Worm (Caenorhabditis elegans) whole organism, early embryonic: ENCODE data around the gene F35E8.1.

Experiments
- ceh-13 ChIP-seq: fragments of 200-800 bp; sonication (Bioruptor generic); optimal IDR thresholded peaks from 2 replicates; lab custom pipeline; 2018; ENCODE audit warnings: mild to moderate bottlenecking, missing genetic modification characterization, missing compliant biosample characterization
- ets-7 ChIP-seq: sonication (generic microtip); optimal IDR thresholded peaks from 2 replicates; lab custom pipeline; 2016; ENCODE audit warnings: missing genotype, missing genetic modification characterization, missing compliant biosample characterization
- tra-4 ChIP-seq: sonication (generic microtip); optimal IDR thresholded peaks from 2 replicates; lab custom pipeline; 2017; ENCODE audit warnings: missing genetic modification characterization, missing compliant biosample characterization

DNA sequence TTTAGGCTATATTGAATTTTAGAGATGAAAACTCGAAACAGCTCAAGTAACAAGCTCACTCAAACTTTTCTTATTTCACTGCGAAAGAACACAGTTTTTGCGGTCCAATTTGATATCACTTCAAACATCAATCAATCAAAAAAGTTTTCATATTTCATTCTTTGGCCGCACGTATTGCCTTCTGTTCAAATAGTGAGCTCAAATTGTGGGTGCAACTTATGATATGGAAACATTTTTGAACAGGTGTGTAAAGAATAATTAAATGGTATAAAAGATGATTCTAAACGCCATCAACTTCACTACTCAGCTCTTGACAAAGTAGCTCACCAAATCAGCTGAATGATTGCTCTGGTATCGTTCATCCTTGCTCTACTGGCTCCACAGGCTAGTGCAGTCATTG is 5.7 kb downstream of the F35E8.1 start, which contains the start of gene T06C12.14:
- TF ChIP-seq ets-7 (tag; lab: Kevin White, UChicago) (no peak), tra-4 (tag; lab: Kevin White, UChicago) (no peak), ceh-13 (GFP tag; lab: Kevin White, UChicago) (no peak)
